Worm (Caenorhabditis elegans) whole organism, L3 larva: Measurements from ENCODE around the gene chhy-1.

ENCODE experiments used
- R02D3.7 ChIP-seq: fragments of 150-350 bp; optimal IDR thresholded peaks from 2 replicates; lab custom pipeline; 2014; ENCODE audit warnings: missing biosample characterization, missing genetic modification characterization
- ZK546.5 ChIP-seq: sonication (generic microtip); optimal IDR thresholded peaks from 2 replicates; lab custom pipeline; 2017; ENCODE audit warnings: missing biosample characterization, missing genetic modification characterization
- aly-2 ChIP-seq: fragments of 150-350 bp; optimal IDR thresholded peaks from 2 replicates; lab custom pipeline; 2014; ENCODE audit warnings: missing biosample characterization, missing genetic modification characterization
- ama-1 ChIP-seq: fragments of 150-350 bp; optimal IDR thresholded peaks from 2 replicates; lab custom pipeline; 2018
- ceh-28 ChIP-seq: fragments of 150-350 bp; optimal IDR thresholded peaks from 2 replicates; lab custom pipeline; 2014; ENCODE audit warnings: missing biosample characterization, missing genetic modification reagents, missing genetic modification characterization
- ceh-82 ChIP-seq: fragments of 150-350 bp; optimal IDR thresholded peaks from 2 replicates; lab custom pipeline; 2014; ENCODE audit warnings: missing biosample characterization, missing genetic modification characterization
- ceh-9 ChIP-seq: sonication (generic microtip); optimal IDR thresholded peaks from 2 replicates; lab custom pipeline; 2018; ENCODE audit warnings: missing biosample characterization, missing genetic modification characterization
- daf-12 ChIP-seq: fragments of 150-350 bp; optimal IDR thresholded peaks from 2 replicates; lab custom pipeline; 2014; ENCODE audit warnings: missing biosample characterization, missing genetic modification reagents, missing genetic modification characterization
- egl-27 ChIP-seq: sonication (generic microtip); optimal IDR thresholded peaks from 4 replicates; lab custom pipeline; 2017; ENCODE audit warnings: missing biosample characterization, missing genetic modification reagents, missing genetic modification characterization
- egl-5 ChIP-seq: fragments of 150-350 bp; optimal IDR thresholded peaks from 2 replicates; lab custom pipeline; 2017; ENCODE audit warnings: missing biosample characterization, missing genetic modification reagents, missing genetic modification characterization, inconsistent platforms
- elt-1 ChIP-seq: fragments of 150-350 bp; optimal IDR thresholded peaks from 2 replicates; lab custom pipeline; 2014; ENCODE audit warnings: missing biosample characterization, missing genetic modification characterization
- elt-2 ChIP-seq: sonication (generic microtip); optimal IDR thresholded peaks from 2 replicates; lab custom pipeline; 2016; ENCODE audit warnings: missing genetic modification reagents, mild to moderate bottlenecking, missing genetic modification characterization, missing compliant biosample characterization
- eor-1 ChIP-seq, 2 experiments: fragments of 150-350 bp; optimal IDR thresholded peaks; 2 replicates each; lab custom pipeline; 2014 to 2018; ENCODE audit warnings: missing biosample characterization in 2 of 2, missing genetic modification characterization in 2 of 2
- fkh-10 ChIP-seq: sonication (generic microtip); optimal IDR thresholded peaks from 2 replicates; lab custom pipeline; 2017; ENCODE audit warnings: missing biosample characterization, missing genetic modification reagents, missing genetic modification characterization
- fkh-2 ChIP-seq: fragments of 150-350 bp; optimal IDR thresholded peaks from 2 replicates; lab custom pipeline; 2014; ENCODE audit warnings: missing biosample characterization, missing genetic modification reagents, missing genetic modification characterization
- fos-1 ChIP-seq: fragments of 150-350 bp; optimal IDR thresholded peaks from 2 replicates; lab custom pipeline; 2014; ENCODE audit warnings: missing biosample characterization, missing genetic modification characterization
- jun-1 ChIP-seq: fragments of 150-350 bp; optimal IDR thresholded peaks from 2 replicates; lab custom pipeline; 2014; ENCODE audit warnings: missing biosample characterization, missing genetic modification reagents, missing genetic modification characterization
- lin-15B ChIP-seq: fragments of 150-350 bp; optimal IDR thresholded peaks from 2 replicates; lab custom pipeline; 2014; ENCODE audit warnings: missing biosample characterization, missing genetic modification characterization
- lin-39 ChIP-seq: fragments of 150-350 bp; optimal IDR thresholded peaks from 2 replicates; lab custom pipeline; 2018; ENCODE audit warnings: missing biosample characterization, missing genetic modification reagents, missing genetic modification characterization
- lsy-12 ChIP-seq: sonication (generic microtip); optimal IDR thresholded peaks from 2 replicates; lab custom pipeline; 2016; ENCODE audit warnings: mild to moderate bottlenecking, missing genetic modification characterization, missing compliant biosample characterization
- mdl-1 ChIP-seq: fragments of 150-350 bp; optimal IDR thresholded peaks from 2 replicates; lab custom pipeline; 2014; ENCODE audit warnings: missing biosample characterization, missing genetic modification characterization
- mml-1 ChIP-seq: fragments of 150-350 bp; sonication (generic microtip); optimal IDR thresholded peaks from 3 replicates; lab custom pipeline; 2014; ENCODE audit warnings: missing biosample characterization, missing genetic modification characterization
- nfya-1 ChIP-seq: sonication (generic microtip); optimal IDR thresholded peaks from 2 replicates; lab custom pipeline; 2017; ENCODE audit warnings: missing genetic modification characterization, mild to moderate bottlenecking, missing compliant biosample characterization, antibody characterized with exemption, moderate library complexity; ENCODE audit not compliant: insufficient read depth
- nhr-12 ChIP-seq: fragments of 150-350 bp; optimal IDR thresholded peaks from 2 replicates; lab custom pipeline; 2014; ENCODE audit warnings: missing biosample characterization, missing genetic modification characterization
- nhr-23 ChIP-seq: fragments of 150-350 bp; optimal IDR thresholded peaks from 2 replicates; lab custom pipeline; 2014; ENCODE audit warnings: missing biosample characterization, missing genetic modification reagents, missing genetic modification characterization
- nhr-25 ChIP-seq: sonication (generic microtip); optimal IDR thresholded peaks from 2 replicates; lab custom pipeline; 2017; ENCODE audit warnings: missing biosample characterization, missing genetic modification characterization
- nhr-67 ChIP-seq: fragments of 150-350 bp; optimal IDR thresholded peaks from 2 replicates; lab custom pipeline; 2014; ENCODE audit warnings: missing biosample characterization, missing genetic modification characterization
- nhr-76 ChIP-seq: fragments of 150-350 bp; sonication (generic microtip); optimal IDR thresholded peaks from 5 replicates; lab custom pipeline; 2014; ENCODE audit warnings: missing biosample characterization, missing genetic modification characterization
- pha-4 ChIP-seq: fragments of 150-350 bp; optimal IDR thresholded peaks from 2 replicates; lab custom pipeline; 2014; ENCODE audit warnings: missing biosample characterization, missing genetic modification reagents, missing genetic modification characterization
- pqm-1 ChIP-seq: fragments of 150-350 bp; optimal IDR thresholded peaks from 2 replicates; lab custom pipeline; 2017; ENCODE audit warnings: missing biosample characterization, missing genetic modification characterization, inconsistent platforms
- skn-1 ChIP-seq: fragments of 150-350 bp; optimal IDR thresholded peaks from 2 replicates; lab custom pipeline; 2014; ENCODE audit warnings: missing biosample characterization, missing genetic modification characterization
- tbx-2 ChIP-seq: sonication (generic microtip); optimal IDR thresholded peaks from 2 replicates; lab custom pipeline; 2016; ENCODE audit warnings: mild to moderate bottlenecking, missing genetic modification characterization, missing compliant biosample characterization
- unc-62 ChIP-seq: fragments of 150-350 bp; sonication (generic microtip); optimal IDR thresholded peaks from 4 replicates; lab custom pipeline; 2014; ENCODE audit warnings: missing biosample characterization, missing genetic modification reagents, missing genetic modification characterization
- zag-1 ChIP-seq: fragments of 150-350 bp; optimal IDR thresholded peaks from 2 replicates; lab custom pipeline; 2014; ENCODE audit warnings: missing biosample characterization, missing genetic modification characterization
- ztf-11 ChIP-seq: fragments of 150-350 bp; optimal IDR thresholded peaks from 2 replicates; lab custom pipeline; 2014; ENCODE audit warnings: missing biosample characterization, missing genetic modification characterization

chhy-1 gene

ce11 chrII:8631766-8632165, 14.3 kb upstream of the chhy-1 start:
- TF ChIP-seq jun-1 (tag; lab: Kevin White, UChicago) (no peak), pqm-1 (tag; lab: Kevin White, UChicago) (no peak), ceh-82 (no peak), mdl-1 (tag; lab: Kevin White, UChicago) (no peak), egl-5 (tag; lab: Kevin White, UChicago) (no peak)

- TF ChIP-seq nhr-12 = no peak
- peak; percentile 33 for TF ChIP-seq nhr-25 (tag; lab: Kevin White, UChicago)
- TF ChIP-seq ceh-28 (tag; lab: Kevin White, UChicago) = no peak
- no peak for TF ChIP-seq ztf-11
- peak; percentile 19 for TF ChIP-seq nhr-23
- no peak for TF ChIP-seq lin-39 (tag; lab: Kevin White, UChicago)
- TF ChIP-seq lin-15B (tag; lab: Kevin White, UChicago) = no peak
- no peak for TF ChIP-seq fos-1 (tag; lab: Kevin White, UChicago)
- TF ChIP-seq elt-1 (tag; lab: Kevin White, UChicago) = no peak
- no peak for TF ChIP-seq egl-5 (tag; lab: Kevin White, UChicago)
- no peak for TF ChIP-seq zag-1 (tag; lab: Kevin White, UChicago)
- no peak for TF ChIP-seq pqm-1 (tag; lab: Kevin White, UChicago)
Observed at ce11 chrII:8630088-8630487, 12.7 kb upstream of the chhy-1 start, which contains the start of gene T22C8.6. Gene T22C8.6, minus strand, starts transcription at chrII:8630281.

ce11 chrII:8627907-8628306, 10.5 kb upstream of the chhy-1 start:
- TF ChIP-seq unc-62 (no peak), nhr-67 (no peak), fkh-2 (no peak), ama-1 (lab: Kevin White, UChicago) (no peak), aly-2 (tag; lab: Kevin White, UChicago) (no peak), mml-1 (tag; lab: Kevin White, UChicago) (no peak), elt-1 (tag; lab: Kevin White, UChicago) (no peak), mdl-1 (tag; lab: Kevin White, UChicago) (no peak), fkh-10 (no peak)

DNA sequence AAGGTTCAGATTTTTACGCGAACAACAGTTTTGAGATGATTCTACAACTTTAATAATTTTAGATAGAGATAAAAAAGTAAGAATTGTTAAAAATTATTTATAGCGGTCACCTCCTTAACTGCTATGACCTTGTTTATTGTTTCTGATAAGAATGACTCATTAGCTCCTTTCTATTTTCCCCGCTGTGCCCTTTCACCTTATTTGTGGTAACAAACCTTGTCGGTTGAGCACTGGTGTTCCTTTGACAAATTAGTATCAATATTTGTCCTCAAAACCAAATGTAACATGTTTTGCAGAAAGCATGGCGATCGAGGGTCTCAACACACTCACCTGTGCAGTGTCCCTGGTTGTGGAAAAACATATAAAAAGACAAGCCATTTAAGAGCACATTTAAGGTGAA, 9.2 kb upstream of the chhy-1 start:
- no peak for TF ChIP-seq nhr-67
- peak; percentile 48 for TF ChIP-seq pha-4
- no peak for TF ChIP-seq eor-1 (tag; optimal IDR thresholded peaks at IDR 0.05; lab: Kevin White, UChicago)
- TF ChIP-seq, all 47 proteins: peak for 1

DNA sequence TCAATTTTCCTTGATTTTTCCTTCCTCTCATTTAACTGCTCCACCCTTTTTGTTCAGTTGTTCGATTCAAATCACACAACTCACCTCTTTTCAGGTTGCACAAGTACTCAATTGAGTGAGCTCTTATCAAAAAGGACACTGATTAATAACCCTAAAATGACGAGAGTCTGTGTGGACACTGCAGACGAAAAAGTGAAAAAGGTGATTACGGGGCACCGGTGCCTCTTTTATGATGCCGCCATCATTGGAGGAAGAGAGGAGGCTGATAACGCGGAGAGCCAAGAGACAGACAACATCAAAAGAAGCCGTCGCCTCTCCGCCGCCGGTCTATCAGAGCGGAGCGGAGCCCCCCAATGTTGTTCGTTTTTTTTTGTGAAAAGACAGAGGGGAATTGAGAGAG, 7.7 kb upstream of the chhy-1 start, which contains the start of gene sptf-2:
Gene sptf-2 (plus strand): TSS at position 297 of the 400 bp plus-strand sequence.
- TF ChIP-seq nhr-25 (tag; lab: Kevin White, UChicago) (no peak), elt-2 (peak; percentile 98), nhr-23 (no peak), nfya-1 (tag; lab: Kevin White, UChicago) (peak; percentile 16), tbx-2 (tag; lab: Kevin White, UChicago) (no peak), skn-1 (tag; lab: Kevin White, UChicago) (peak; percentile 17), unc-62 (no peak), mml-1 (tag; lab: Kevin White, UChicago) (no peak), zag-1 (tag; lab: Kevin White, UChicago) (no peak), fkh-10 (no peak), ZK546.5 (tag; lab: Kevin White, UChicago) (no peak), R02D3.7 (tag; lab: Kevin White, UChicago) (no peak), ama-1 (lab: Kevin White, UChicago) (no peak), aly-2 (tag; lab: Kevin White, UChicago) (no peak), daf-12 (tag; lab: Kevin White, UChicago) (no peak), ztf-11 (no peak), ceh-9 (no peak), jun-1 (tag; lab: Kevin White, UChicago) (peak; percentile 75), pha-4 (peak; percentile 34), egl-27 (tag; lab: Kevin White, UChicago) (no peak), pqm-1 (tag; lab: Kevin White, UChicago) (peak; percentile 88), nhr-76 (no peak), lsy-12 (tag; lab: Kevin White, UChicago) (no peak)
- TF ChIP-seq, all 47 proteins: peak for 6
